Worm (Caenorhabditis elegans) whole organism, early embryonic: ENCODE measurements around the gene ZK546.5.

Experiments used
- B0310.2 ChIP-seq: sonication (generic microtip); optimal IDR thresholded peaks from 2 replicates; lab custom pipeline; 2016; ENCODE audit warnings: mild to moderate bottlenecking, missing genetic modification characterization, missing compliant biosample characterization
- F13C5.2 ChIP-seq: sonication (generic microtip); optimal IDR thresholded peaks from 2 replicates; lab custom pipeline; 2017; ENCODE audit warnings: mild to moderate bottlenecking, missing genetic modification characterization, inconsistent platforms, missing compliant biosample characterization
- aly-1 ChIP-seq: sonication (generic microtip); optimal IDR thresholded peaks from 2 replicates; lab custom pipeline; 2016; ENCODE audit warnings: missing genetic modification characterization, missing compliant biosample characterization
- ama-1 ChIP-seq: fragments of 150-350 bp; optimal IDR thresholded peaks from 2 replicates; lab custom pipeline; 2014
- ceh-13 ChIP-seq: fragments of 200-800 bp; sonication (Bioruptor generic); optimal IDR thresholded peaks from 2 replicates; lab custom pipeline; 2018; ENCODE audit warnings: mild to moderate bottlenecking, missing genetic modification characterization, missing compliant biosample characterization
- ceh-36 ChIP-seq: sonication (generic microtip); optimal IDR thresholded peaks from 2 replicates; lab custom pipeline; 2016; ENCODE audit warnings: missing genetic modification characterization, inconsistent platforms, missing compliant biosample characterization
- ets-7 ChIP-seq: sonication (generic microtip); optimal IDR thresholded peaks from 2 replicates; lab custom pipeline; 2016; ENCODE audit warnings: missing genotype, missing genetic modification characterization, missing compliant biosample characterization
- flt-1 ChIP-seq: fragments of 200-800 bp; sonication (Bioruptor generic); IDR thresholded peaks from 2 replicates; pipeline ENCODE4 v1.3.6; 2022; ENCODE audit warnings: missing genetic modification characterization, missing compliant biosample characterization
- hmbx-1 ChIP-seq: sonication (generic microtip); optimal IDR thresholded peaks from 2 replicates; lab custom pipeline; 2016; ENCODE audit warnings: mild to moderate bottlenecking, missing genetic modification characterization, missing compliant biosample characterization
- hmg-4 ChIP-seq: fragments of 200-800 bp; sonication (Bioruptor generic); optimal IDR thresholded peaks from 2 replicates; lab custom pipeline; 2018; ENCODE audit warnings: mild to moderate bottlenecking, missing genetic modification characterization, missing compliant biosample characterization
- hnd-1 ChIP-seq: sonication (generic microtip); optimal IDR thresholded peaks from 2 replicates; lab custom pipeline; 2016; ENCODE audit warnings: missing genetic modification characterization, missing compliant biosample characterization
- pes-1 ChIP-seq: fragments of 200-800 bp; sonication (Bioruptor generic); IDR thresholded peaks from 2 replicates; pipeline ENCODE4 v1.3.6; 2022; ENCODE audit warnings: missing genetic modification reagents, missing genetic modification characterization, missing compliant biosample characterization
- scrt-1 ChIP-seq: fragments of 200-800 bp; sonication (Bioruptor generic); IDR thresholded peaks from 2 replicates; pipeline ENCODE4 v1.3.6; 2022; ENCODE audit warnings: missing genetic modification characterization, missing compliant biosample characterization
- sea-1 ChIP-seq: fragments of 200-800 bp; sonication (Bioruptor generic); conservative IDR thresholded peaks from 2 replicates; pipeline ENCODE4 v1.3.6; 2022; ENCODE audit warnings: missing genetic modification characterization, missing compliant biosample characterization
- tbx-11 ChIP-seq: fragments of 200-800 bp; sonication (Bioruptor generic); IDR thresholded peaks from 2 replicates; pipeline ENCODE4 v1.3.6; 2022; ENCODE audit warnings: missing genetic modification characterization, missing compliant biosample characterization
- tbx-37 ChIP-seq: fragments of 200-800 bp; sonication (Bioruptor generic); conservative IDR thresholded peaks from 2 replicates; pipeline ENCODE4 v1.3.6; 2022; ENCODE audit warnings: missing genetic modification reagents, missing genetic modification characterization, missing compliant biosample characterization
- tra-4 ChIP-seq: sonication (generic microtip); optimal IDR thresholded peaks from 2 replicates; lab custom pipeline; 2017; ENCODE audit warnings: missing genetic modification characterization, missing compliant biosample characterization

The ZK546.5 gene

ce11 chrII:4943849-4944248 lies 8.2 kb downstream of the ZK546.5 start, which contains the start of gene mdt-4:
TSS of gene mdt-4 (minus strand) at chrII:4943949.
- TF ChIP-seq scrt-1 (GFP tag; lab: Robert Waterston, UW) (no peak), tbx-37 (GFP tag; lab: Robert Waterston, UW) (no peak), hmbx-1 (tag; lab: Kevin White, UChicago) (no peak), hmg-4 (no peak), ama-1 (lab: Kevin White, UChicago) (no peak), flt-1 (GFP tag; lab: Robert Waterston, UW) (no peak), tra-4 (tag; lab: Kevin White, UChicago) (no peak), aly-1 (no peak), sea-1 (GFP tag; lab: Robert Waterston, UW) (no peak), pes-1 (no peak), ets-7 (tag; lab: Kevin White, UChicago) (no peak), ceh-36 (tag; lab: Kevin White, UChicago) (no peak), B0310.2 (tag; lab: Kevin White, UChicago) (no peak), tbx-11 (GFP tag; lab: Robert Waterston, UW) (no peak), hnd-1 (tag; lab: Kevin White, UChicago) (no peak), F13C5.2 (no peak), ceh-13 (no peak)

- no peak for TF ChIP-seq F13C5.2
- TF ChIP-seq ama-1 (lab: Kevin White, UChicago): no peak
- TF ChIP-seq ceh-36 (tag; lab: Kevin White, UChicago): no peak
- TF ChIP-seq scrt-1 (GFP tag; lab: Robert Waterston, UW): no peak
- no peak for TF ChIP-seq pes-1
- no peak for TF ChIP-seq tbx-11 (GFP tag; lab: Robert Waterston, UW)
- no peak for TF ChIP-seq B0310.2 (tag; lab: Kevin White, UChicago)
- TF ChIP-seq tra-4 (tag; lab: Kevin White, UChicago): no peak
These were observed 10.1 kb downstream of the ZK546.5 start, which contains the start of the genes gldi-11 and ZK546.2 for ce11 chrII:4945695-4946094. TSS of gene gldi-11 (minus strand) at chrII:4945789. TSS of gene ZK546.2 (plus strand) at chrII:4946027.

- TF ChIP-seq hmbx-1 (tag; lab: Kevin White, UChicago) (no peak), tbx-11 (GFP tag; lab: Robert Waterston, UW) (no peak), ets-7 (tag; lab: Kevin White, UChicago) (no peak), B0310.2 (tag; lab: Kevin White, UChicago) (no peak), hnd-1 (tag; lab: Kevin White, UChicago) (no peak), F13C5.2 (no peak), aly-1 (no peak), ama-1 (lab: Kevin White, UChicago) (no peak), ceh-36 (tag; lab: Kevin White, UChicago) (no peak), tbx-37 (GFP tag; lab: Robert Waterston, UW) (no peak), scrt-1 (GFP tag; lab: Robert Waterston, UW) (no peak), flt-1 (GFP tag; lab: Robert Waterston, UW) (no peak), pes-1 (no peak), hmg-4 (no peak), ceh-13 (no peak), tra-4 (tag; lab: Kevin White, UChicago) (no peak), sea-1 (GFP tag; lab: Robert Waterston, UW) (no peak)
These were observed 11.2 kb downstream of the ZK546.5 start for ce11 chrII:4946775-4947174.

DNA sequence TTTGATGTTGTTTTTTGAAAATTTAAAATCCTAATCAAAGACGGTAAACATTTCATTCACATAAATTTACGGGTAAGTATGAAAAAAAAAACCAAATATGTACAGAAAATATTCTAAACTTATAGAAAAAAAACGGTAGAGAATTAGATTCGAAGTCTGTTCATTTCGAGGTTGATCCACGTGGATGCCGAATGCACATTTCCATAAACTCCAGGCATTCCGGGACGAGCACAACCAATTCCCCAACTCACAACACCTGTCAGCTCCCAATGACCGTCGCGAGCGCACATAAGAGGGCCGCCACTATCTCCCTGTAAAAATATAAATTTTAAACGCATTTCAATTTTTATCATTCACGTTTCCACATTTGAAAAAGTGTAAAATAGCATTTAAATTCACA lies 12.5 kb downstream of the ZK546.5 start:
- no peak for TF ChIP-seq sea-1 (GFP tag; lab: Robert Waterston, UW)
- TF ChIP-seq ceh-13: no peak
- no peak for TF ChIP-seq hmbx-1 (tag; lab: Kevin White, UChicago)
- TF ChIP-seq pes-1: no peak
- TF ChIP-seq flt-1 (GFP tag; lab: Robert Waterston, UW): no peak
- no peak for TF ChIP-seq scrt-1 (GFP tag; lab: Robert Waterston, UW)
- no peak for TF ChIP-seq tbx-37 (GFP tag; lab: Robert Waterston, UW)
- TF ChIP-seq ets-7 (tag; lab: Kevin White, UChicago): no peak
- no peak for TF ChIP-seq F13C5.2
- no peak for TF ChIP-seq hnd-1 (tag; lab: Kevin White, UChicago)
- no peak for TF ChIP-seq hmg-4
- no peak for TF ChIP-seq ceh-36 (tag; lab: Kevin White, UChicago)
- no peak for TF ChIP-seq ama-1 (lab: Kevin White, UChicago)
- TF ChIP-seq aly-1: no peak
- TF ChIP-seq B0310.2 (tag; lab: Kevin White, UChicago): no peak
- no peak for TF ChIP-seq tra-4 (tag; lab: Kevin White, UChicago)
- TF ChIP-seq tbx-11 (GFP tag; lab: Robert Waterston, UW): no peak

ce11 chrII:4949380-4949950 lies 13.8 kb downstream of the ZK546.5 start, which contains the start of the genes try-1 and zyg-12:
TSS of gene try-1 (minus strand) at chrII:4949527.
TSS of gene zyg-12 (plus strand) at chrII:4949900.
- TF ChIP-seq ets-7 (tag; lab: Kevin White, UChicago) (no peak), hmg-4 (no peak), sea-1 (GFP tag; lab: Robert Waterston, UW) (no peak), B0310.2 (tag; lab: Kevin White, UChicago) (no peak), aly-1 (no peak), flt-1 (GFP tag; lab: Robert Waterston, UW) (no peak), tbx-37 (GFP tag; lab: Robert Waterston, UW) (no peak), F13C5.2 (no peak), tbx-11 (GFP tag; lab: Robert Waterston, UW) (no peak)

DNA sequence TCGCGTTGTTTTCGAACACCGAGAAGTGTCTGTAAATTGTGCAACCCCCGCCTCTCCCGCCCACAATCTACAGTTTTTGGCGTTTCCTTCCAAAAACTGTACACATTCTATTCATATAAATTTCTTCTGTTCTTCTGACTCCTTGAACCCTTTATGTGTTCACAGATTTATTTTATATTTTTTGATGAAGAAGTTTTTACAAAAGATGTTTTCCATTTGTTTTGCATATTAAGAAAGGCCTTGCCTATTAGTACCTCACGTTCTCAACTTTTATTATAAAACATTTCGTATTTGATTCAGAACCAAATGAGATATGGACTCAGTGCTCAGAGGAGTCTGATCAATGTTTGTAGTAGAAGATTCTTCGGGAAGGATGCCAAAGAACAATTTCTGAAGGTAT lies 17.7 kb downstream of the ZK546.5 start, which contains the start of gene ndx-3:
TSS of gene ndx-3 (plus strand) at position 301 of the 400 bp plus-strand sequence.
- TF ChIP-seq sea-1 (GFP tag; lab: Robert Waterston, UW) (no peak), flt-1 (GFP tag; lab: Robert Waterston, UW) (no peak)
